Worm (Caenorhabditis elegans) whole organism, young adult: Measurements from ENCODE around the gene srh-154.

Experiments used
- F23B12.7 ChIP-seq: sonication (generic microtip); optimal IDR thresholded peaks from 2 replicates; lab custom pipeline; 2017; ENCODE audit warnings: missing genetic modification characterization, mild to moderate bottlenecking, missing compliant biosample characterization, antibody characterized with exemption, moderate library complexity; ENCODE audit not compliant: insufficient read depth
- ama-1 ChIP-seq, 3 experiments: fragments of 150-350 bp in 1 of 3; sonication (generic microtip) in 2 of 3; optimal IDR thresholded peaks; 2 replicates each; lab custom pipeline; 2014 to 2018; ENCODE audit warnings: missing biosample characterization in 2 of 3, missing genetic modification characterization in 2 of 3, missing genetic modification reagents in 2 of 3
- mxl-1 ChIP-seq: sonication (generic microtip); optimal IDR thresholded peaks from 2 replicates; lab custom pipeline; 2016; ENCODE audit warnings: missing genetic modification characterization, missing compliant biosample characterization
- unc-62 ChIP-seq: fragments of 150-350 bp; optimal IDR thresholded peaks from 2 replicates; lab custom pipeline; 2014; ENCODE audit warnings: missing biosample characterization, missing genetic modification reagents, missing genetic modification characterization

DNA sequence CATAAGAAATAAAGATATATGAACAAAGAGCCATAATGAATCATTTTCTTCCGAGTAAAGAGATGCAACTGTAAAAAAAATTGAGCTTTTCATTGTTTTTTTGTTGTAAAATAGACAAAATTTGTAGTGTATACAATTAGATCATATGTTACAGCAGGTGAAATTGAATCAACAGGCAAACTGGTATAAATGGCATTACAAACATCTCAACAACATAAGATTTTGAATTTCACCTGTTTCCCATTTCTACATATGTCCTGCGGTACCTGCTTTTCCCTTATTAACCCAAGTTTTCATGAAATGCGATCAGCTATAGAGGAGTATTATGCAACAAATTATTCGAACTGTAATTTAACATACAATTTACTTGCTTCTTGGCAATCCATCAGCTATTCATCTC is 44.1 kb upstream of the srh-154 start, which contains the start of gene srh-120:
- TF ChIP-seq unc-62 (GFP tag; lab: Kevin White, UChicago) (no peak), mxl-1 (no peak), F23B12.7 (tag; lab: Kevin White, UChicago) (no peak), ama-1 (optimal IDR thresholded peaks at IDR 0.05; lab: Kevin White, UChicago) (no peak), ama-1 (GFP tag; optimal IDR thresholded peaks at IDR 0.05; lab: Kevin White, UChicago) (no peak)
